Fruit fly (Drosophila melanogaster) whole organism, wandering third instar larva: Measurements from ENCODE around the gene CG9777.

ENCODE experiments used
- Abd-B ChIP-seq: fragments of >200 bp; optimal IDR thresholded peaks from 2 replicates; lab custom pipeline; 2017; ENCODE audit warnings: missing biosample characterization, missing genetic modification characterization
- CG32264 ChIP-seq: fragments of 200-800 bp; sonication (Bioruptor generic); optimal IDR thresholded peaks from 2 replicates; lab custom pipeline; 2016; ENCODE audit warnings: missing biosample characterization, missing genetic modification characterization
- CG9705 ChIP-seq: fragments of 200-800 bp; sonication (Bioruptor generic); optimal IDR thresholded peaks from 2 replicates; lab custom pipeline; 2018; ENCODE audit warnings: missing biosample characterization, mild to moderate bottlenecking, missing genetic modification characterization
- Dfd ChIP-seq: fragments of >200 bp; optimal IDR thresholded peaks from 2 replicates; lab custom pipeline; 2017; ENCODE audit warnings: missing biosample characterization, missing genetic modification characterization
- GATAd ChIP-seq: sonication (Bioruptor generic); optimal IDR thresholded peaks from 2 replicates; lab custom pipeline; 2016; ENCODE audit warnings: missing biosample characterization, missing genetic modification characterization
- Hnf4 ChIP-seq: fragments of 200-800 bp; sonication (Bioruptor generic); optimal IDR thresholded peaks from 2 replicates; lab custom pipeline; 2016; ENCODE audit warnings: missing biosample characterization, mild to moderate bottlenecking, missing genetic modification characterization
- Hr78 ChIP-seq: fragments of >200 bp; optimal IDR thresholded peaks from 2 replicates; lab custom pipeline; 2017; ENCODE audit warnings: missing biosample characterization, missing genetic modification characterization
- Hr83 ChIP-seq: fragments of 200-300 bp; sonication (Bioruptor generic); optimal IDR thresholded peaks from 2 replicates; lab custom pipeline; 2016; ENCODE audit warnings: missing biosample characterization, mild to moderate bottlenecking, missing genetic modification characterization, moderate library complexity; ENCODE audit not compliant: poor library complexity, severe bottlenecking
- Jra ChIP-seq: sonication (Bioruptor generic); optimal IDR thresholded peaks from 2 replicates; lab custom pipeline; 2016; ENCODE audit warnings: missing biosample characterization, missing genetic modification characterization
- Mio ChIP-seq: sonication (Bioruptor generic); optimal IDR thresholded peaks from 2 replicates; lab custom pipeline; 2016; ENCODE audit warnings: missing biosample characterization, missing genetic modification characterization
- Myc ChIP-seq: fragments of >200 bp; optimal IDR thresholded peaks from 2 replicates; lab custom pipeline; 2017
- N ChIP-seq: fragments of >200 bp; optimal IDR thresholded peaks from 2 replicates; lab custom pipeline; 2018; ENCODE audit warnings: missing biosample characterization, missing external identifiers, missing genetic modification characterization
- OdsH ChIP-seq: fragments of 200-800 bp; sonication (Bioruptor generic); optimal IDR thresholded peaks from 2 replicates; lab custom pipeline; 2016; ENCODE audit warnings: missing biosample characterization, mild to moderate bottlenecking, missing genetic modification characterization
- Rel ChIP-seq, 2 experiments: fragments of 200-800 bp; sonication (Bioruptor generic) in 1 of 2; optimal IDR thresholded peaks; 2 replicates in 1 of 2; 3 replicates in 1 of 2; lab custom pipeline; 2016 to 2019; ENCODE audit warnings: mild to moderate bottlenecking in 2 of 2, missing biosample characterization in 2 of 2, missing genetic modification characterization in 2 of 2, moderate library complexity in 1 of 2
- Sp1 ChIP-seq: fragments of 200-800 bp; sonication (Bioruptor generic); optimal IDR thresholded peaks from 3 replicates; lab custom pipeline; 2019; ENCODE audit warnings: missing biosample characterization, mild to moderate bottlenecking, missing genetic modification characterization, moderate library complexity
- brk ChIP-seq: fragments of 200-800 bp; sonication (Bioruptor generic); optimal IDR thresholded peaks from 2 replicates; lab custom pipeline; 2016; ENCODE audit warnings: missing biosample characterization, mild to moderate bottlenecking, missing genetic modification characterization
- dl ChIP-seq, 2 experiments: fragments of 175-275, 200-275 bp in 1 of 2; fragments of 200-275 bp in 1 of 2; sonication (Bioruptor generic); optimal IDR thresholded peaks; lab custom pipeline; 2018; ENCODE audit warnings: mild to moderate bottlenecking in 2 of 2, missing biosample characterization in 2 of 2, missing genetic modification characterization in 2 of 2, moderate library complexity in 2 of 2; ENCODE audit not compliant: partially characterized antibody in 2 of 2, insufficient read depth in 1 of 2
- ey ChIP-seq: fragments of 200-800 bp; sonication (Bioruptor generic); optimal IDR thresholded peaks from 2 replicates; lab custom pipeline; 2016; ENCODE audit warnings: missing biosample characterization, missing genetic modification characterization
- foxo ChIP-seq, 2 experiments: fragments of 200-800 bp; sonication (Bioruptor generic); optimal IDR thresholded peaks; 2 replicates in 1 of 2; 3 replicates in 1 of 2; lab custom pipeline; 2016 to 2017; ENCODE audit warnings: missing biosample characterization in 2 of 2, missing genetic modification characterization in 2 of 2
- fru ChIP-seq: fragments of 200-800 bp; sonication (Bioruptor generic); optimal IDR thresholded peaks from 3 replicates; lab custom pipeline; 2016; ENCODE audit warnings: missing biosample characterization, mild to moderate bottlenecking, missing genetic modification characterization
- h ChIP-seq: fragments of 200-800 bp; sonication (Bioruptor generic); optimal IDR thresholded peaks from 3 replicates; lab custom pipeline; 2016; ENCODE audit warnings: missing biosample characterization, mild to moderate bottlenecking, missing genetic modification characterization
- jim ChIP-seq: fragments of 175-275, 200-325 bp; sonication (Bioruptor generic); optimal IDR thresholded peaks from 2 replicates; lab custom pipeline; 2016; ENCODE audit warnings: missing biosample characterization, mild to moderate bottlenecking, missing genetic modification characterization
- lola ChIP-seq: fragments of >200 bp; optimal IDR thresholded peaks from 2 replicates; lab custom pipeline; 2017; ENCODE audit warnings: missing biosample characterization, missing genetic modification characterization
- pan ChIP-seq: fragments of >200 bp; optimal IDR thresholded peaks from 2 replicates; lab custom pipeline; 2017
- psq ChIP-seq: fragments of 200-800 bp; sonication (Bioruptor generic); optimal IDR thresholded peaks from 3 replicates; lab custom pipeline; 2017; ENCODE audit warnings: missing biosample characterization, mild to moderate bottlenecking, missing genetic modification characterization, moderate library complexity
- sage ChIP-seq: fragments of 200-800 bp; sonication (Bioruptor generic); optimal IDR thresholded peaks from 2 replicates; lab custom pipeline; 2016; ENCODE audit warnings: missing biosample characterization, mild to moderate bottlenecking, missing genetic modification characterization
- sv ChIP-seq: fragments of 200-800 bp; sonication (Bioruptor generic); optimal IDR thresholded peaks from 3 replicates; lab custom pipeline; 2016; ENCODE audit warnings: missing biosample characterization, missing genetic modification characterization
- tai ChIP-seq: sonication (Bioruptor generic); optimal IDR thresholded peaks from 2 replicates; lab custom pipeline; 2016; ENCODE audit warnings: missing biosample characterization, missing genetic modification characterization
- usp ChIP-seq: fragments of >200 bp; optimal IDR thresholded peaks from 2 replicates; lab custom pipeline; 2017; ENCODE audit warnings: missing biosample characterization, missing genetic modification characterization
- woc ChIP-seq: sonication (Bioruptor generic); optimal IDR thresholded peaks from 2 replicates; lab custom pipeline; 2016; ENCODE audit warnings: missing biosample characterization, mild to moderate bottlenecking, missing genetic modification characterization

Gene CG9777

DNA sequence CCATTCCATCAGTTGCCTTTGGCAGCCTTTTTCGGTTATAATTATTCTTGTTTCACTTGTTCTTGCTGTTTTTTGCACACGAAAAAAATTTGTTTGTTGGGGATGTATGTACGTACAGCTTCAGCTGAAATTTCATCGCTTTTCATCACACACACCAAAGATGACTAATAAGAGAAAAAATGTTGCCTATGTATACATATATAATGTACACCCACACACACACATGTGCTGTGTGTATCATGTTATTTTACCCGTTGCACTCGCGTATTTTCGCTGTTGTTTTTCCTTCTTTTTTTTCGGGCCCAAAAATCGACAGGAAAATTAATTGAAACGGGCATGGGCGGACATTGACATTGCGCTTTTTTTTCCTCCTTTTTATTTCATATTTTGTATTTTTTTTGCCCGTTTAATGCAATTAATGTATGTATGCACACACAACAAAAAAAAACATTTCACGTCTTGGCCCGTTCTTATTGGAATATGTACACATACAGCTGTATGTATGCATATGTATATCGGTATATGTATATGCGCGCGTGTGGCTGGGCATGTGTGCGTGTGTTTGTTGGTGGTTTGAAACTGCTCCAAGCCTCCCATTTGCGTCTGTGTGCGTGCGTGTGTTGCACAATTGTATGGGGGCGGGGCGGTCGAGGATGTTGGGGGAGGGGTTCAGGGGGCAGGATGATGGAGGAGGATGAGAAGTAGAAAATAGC lies 45.7 kb downstream of the CG9777 start:
- TF ChIP-seq Sp1 (peak; percentile 42), psq (GFP tag; lab: Kevin White, UChicago) (no peak), Rel (GFP tag; optimal IDR thresholded peaks at IDR 0.05; lab: Kevin White, UChicago) (no peak), Rel (tag; optimal IDR thresholded peaks at IDR 0.05; lab: Kevin White, UChicago) (no peak), h (GFP tag; lab: Kevin White, UChicago) (no peak), woc (GFP tag; lab: Kevin White, UChicago) (no peak), brk (GFP tag; lab: Kevin White, UChicago) (no peak), Jra (GFP tag; lab: Kevin White, UChicago) (peak; percentile 7), Hr83 (GFP tag; lab: Kevin White, UChicago) (no peak), GATAd (no peak), Mio (GFP tag; lab: Kevin White, UChicago) (no peak), N (GFP tag; lab: Kevin White, UChicago) (peak; percentile 14), Hnf4 (GFP tag; lab: Kevin White, UChicago) (peak; percentile 7)
- TF ChIP-seq, all 38 proteins: peak for 4

- no peak for TF ChIP-seq jim
- no peak for TF ChIP-seq Hr78
- TF ChIP-seq Mio (GFP tag; lab: Kevin White, UChicago), result no peak
- no peak for TF ChIP-seq CG32264
- TF ChIP-seq sage, result no peak
- TF ChIP-seq dl (GFP tag; optimal IDR thresholded peaks at IDR 0.05; lab: Kevin White, UChicago; ENCODE audit: insufficient read depth in 1 of 2, partially characterized antibody in 2 of 2), result no peak
- TF ChIP-seq OdsH (GFP tag; lab: Kevin White, UChicago), result peak; percentile 6
- no peak for TF ChIP-seq GATAd
- peak in 1 of 2 experiments; percentile 44 for TF ChIP-seq foxo (GFP tag; optimal IDR thresholded peaks at IDR 0.05; lab: Kevin White, UChicago)
- TF ChIP-seq CG9705 (GFP tag; lab: Kevin White, UChicago), result no peak
- no peak for TF ChIP-seq pan (lab: Kevin White, UChicago)
- TF ChIP-seq brk (GFP tag; lab: Kevin White, UChicago), result no peak
- TF ChIP-seq usp (GFP tag; lab: Kevin White, UChicago), result no peak
- TF ChIP-seq Abd-B, result no peak
- peak; percentile 18 for TF ChIP-seq ey (GFP tag; lab: Kevin White, UChicago)
- TF ChIP-seq fru (GFP tag; lab: Kevin White, UChicago), result no peak
- TF ChIP-seq N (GFP tag; lab: Kevin White, UChicago), result no peak
- TF ChIP-seq Rel (GFP tag; optimal IDR thresholded peaks at IDR 0.05; lab: Kevin White, UChicago), result no peak
- no peak for TF ChIP-seq Rel (tag; optimal IDR thresholded peaks at IDR 0.05; lab: Kevin White, UChicago)
- no peak for TF ChIP-seq lola (GFP tag; lab: Kevin White, UChicago)
- TF ChIP-seq Jra (GFP tag; lab: Kevin White, UChicago), result no peak
- no peak for TF ChIP-seq sv
- TF ChIP-seq, all 38 proteins: peak for 3
Observed at dm6 chrX:16585569-16585968, 46.5 kb downstream of the CG9777 start.

DNA sequence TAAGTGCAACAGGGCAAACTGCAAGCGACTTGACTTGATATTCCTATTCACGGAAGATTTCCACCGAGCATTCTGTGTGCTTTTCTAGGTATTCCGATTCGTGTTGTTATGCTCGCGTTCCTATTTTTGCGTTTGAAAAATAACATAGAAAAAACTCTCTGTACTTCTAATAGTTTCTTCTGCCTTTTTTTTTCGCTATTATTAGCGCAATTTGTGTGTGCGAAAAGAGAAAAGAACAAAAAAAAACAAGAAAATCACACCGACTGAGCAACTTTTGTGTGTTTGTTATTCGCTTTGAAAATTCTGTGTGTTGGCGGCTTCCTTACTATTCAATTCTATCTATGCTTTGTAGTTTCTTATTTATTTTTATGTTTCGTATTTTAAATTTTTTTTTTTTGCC lies 48.3 kb downstream of the CG9777 start:
- TF ChIP-seq Hnf4 (GFP tag; lab: Kevin White, UChicago) (no peak), Rel (GFP tag; optimal IDR thresholded peaks at IDR 0.05; lab: Kevin White, UChicago) (no peak), Rel (tag; optimal IDR thresholded peaks at IDR 0.05; lab: Kevin White, UChicago) (no peak), dl (GFP tag; optimal IDR thresholded peaks at IDR 0.05; lab: Kevin White, UChicago; ENCODE audit: insufficient read depth in 1 of 2, partially characterized antibody in 2 of 2) (no peak), sage (no peak), Dfd (no peak), Mio (GFP tag; lab: Kevin White, UChicago) (no peak), tai (GFP tag; lab: Kevin White, UChicago) (no peak), brk (GFP tag; lab: Kevin White, UChicago) (no peak), Myc (no peak)

dm6 chrX:16582145-16582544 lies 49.9 kb downstream of the CG9777 start:
- TF ChIP-seq Hr83 (GFP tag; lab: Kevin White, UChicago) (peak; percentile 37), h (GFP tag; lab: Kevin White, UChicago) (no peak)

- TF ChIP-seq ey (GFP tag; lab: Kevin White, UChicago), result peak; percentile 1
- TF ChIP-seq CG32264, result no peak
- no peak for TF ChIP-seq Abd-B
- TF ChIP-seq Dfd, result no peak
- no peak for TF ChIP-seq brk (GFP tag; lab: Kevin White, UChicago)
- no peak for TF ChIP-seq GATAd
- TF ChIP-seq Mio (GFP tag; lab: Kevin White, UChicago), result no peak
- TF ChIP-seq Sp1, result no peak
Observed at dm6 chrX:16581703-16582102, 50.3 kb downstream of the CG9777 start.
